Worm (Caenorhabditis elegans): ENCODE data around the gene nhr-39.

DNA sequence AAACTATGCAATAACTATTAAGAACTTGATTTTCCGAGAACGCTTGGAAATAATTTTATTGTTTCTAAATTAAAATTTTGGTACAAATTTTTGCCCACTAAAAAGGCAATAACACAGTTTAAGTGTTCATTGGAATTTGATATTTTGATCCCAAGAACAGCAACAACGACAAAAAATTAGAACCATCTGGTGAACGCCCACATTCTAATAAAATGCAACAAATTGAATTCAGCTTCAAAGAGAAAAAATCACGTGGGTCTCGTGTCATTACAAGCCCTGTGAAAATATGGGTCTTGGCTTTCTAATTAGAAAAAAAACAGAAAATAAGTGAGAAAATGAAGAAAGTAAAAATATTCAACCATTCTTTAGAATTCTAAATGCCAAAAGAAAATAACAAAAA is 31.3 kb upstream of the nhr-39 start:
- TF ChIP-seq ref-1 (GFP tag; conservative IDR thresholded peaks at IDR 0.05) (no peak), klf-2 (GFP tag; conservative IDR thresholded peaks at IDR 0.05) (no peak), med-1 (GFP tag; optimal IDR thresholded peaks at IDR 0.05; ENCODE audit: insufficient read depth) (no peak), cog-1 (tag; optimal IDR thresholded peaks at IDR 0.05) (no peak), flt-1 (GFP tag; IDR thresholded peaks at IDR 0.05) (no peak), T22C8.4 (GFP tag; IDR thresholded peaks at IDR 0.05) (no peak), ztf-23 (GFP tag; IDR thresholded peaks at IDR 0.05) (no peak), tab-1 (GFP tag; IDR thresholded peaks at IDR 0.05) (no peak), ztf-29 (GFP tag; IDR thresholded peaks at IDR 0.05) (no peak)

All from whole organism, midembryonic.